Worm (Caenorhabditis elegans) whole organism, L3 larva: ENCODE data around the gene R11D1.7.

Experiments
- aly-2 ChIP-seq: fragments of 150-350 bp; optimal IDR thresholded peaks from 2 replicates; lab custom pipeline; 2014; ENCODE audit warnings: missing biosample characterization, missing genetic modification characterization
- elt-2 ChIP-seq: sonication (generic microtip); optimal IDR thresholded peaks from 2 replicates; lab custom pipeline; 2016; ENCODE audit warnings: missing genetic modification reagents, mild to moderate bottlenecking, missing genetic modification characterization, missing compliant biosample characterization
- mdl-1 ChIP-seq: fragments of 150-350 bp; optimal IDR thresholded peaks from 2 replicates; lab custom pipeline; 2014; ENCODE audit warnings: missing biosample characterization, missing genetic modification characterization
- nhr-67 ChIP-seq: fragments of 150-350 bp; optimal IDR thresholded peaks from 2 replicates; lab custom pipeline; 2014; ENCODE audit warnings: missing biosample characterization, missing genetic modification characterization
- snpc-4 ChIP-seq: fragments of 150-350 bp; optimal IDR thresholded peaks from 2 replicates; lab custom pipeline; 2014; ENCODE audit warnings: missing biosample characterization, missing genetic modification characterization

ce11 chrV:12727104-12727637 lies 7.4 kb downstream of the R11D1.7 start, which contains the start of gene R11D1.13:
- TF ChIP-seq aly-2 (tag; lab: Kevin White, UChicago) (no peak), mdl-1 (tag; lab: Kevin White, UChicago) (no peak), nhr-67 (tag; lab: Kevin White, UChicago) (no peak), snpc-4 (tag; lab: Kevin White, UChicago) (no peak), elt-2 (tag; lab: Kevin White, UChicago) (no peak)
